Fruit fly (Drosophila melanogaster) whole organism, embryonic: Measurements from ENCODE around the gene Src64B.
A peak's percentile ranks its signal among the peaks of the same experiment; 100 is the strongest.

Source experiments
- ATbp ChIP-seq: fragments of 200-800 bp; sonication (Bioruptor generic); optimal IDR thresholded peaks from 2 replicates; lab custom pipeline; 2017; ENCODE audit warnings: missing biosample characterization, mild to moderate bottlenecking, missing genetic modification characterization, missing genetic modification reagents
- Adf1 ChIP-seq: fragments of 200-800 bp; sonication (Bioruptor generic); IDR thresholded peaks from 2 replicates; pipeline ENCODE4 v1.3.6; 2022; ENCODE audit warnings: missing biosample characterization, missing genetic modification characterization
- C15 ChIP-seq: fragments of 200-800 bp; sonication (Bioruptor generic); IDR thresholded peaks from 3 replicates; pipeline ENCODE4 v1.3.6; 2022; ENCODE audit warnings: missing biosample characterization, missing genetic modification characterization
- CG10543 ChIP-seq: fragments of 200-800 bp; sonication (Bioruptor generic); optimal IDR thresholded peaks from 3 replicates; lab custom pipeline; 2017; ENCODE audit warnings: missing biosample characterization, mild to moderate bottlenecking, missing genetic modification characterization, moderate library complexity
- CG11085 ChIP-seq: fragments of 200-800 bp; sonication (Bioruptor generic); IDR thresholded peaks from 2 replicates; pipeline ENCODE4 v1.3.6; 2022; ENCODE audit warnings: missing biosample characterization, missing genetic modification characterization
- CG11723 ChIP-seq: fragments of 200-800 bp; sonication (Bioruptor generic); optimal IDR thresholded peaks from 2 replicates; lab custom pipeline; 2017; ENCODE audit warnings: missing biosample characterization, mild to moderate bottlenecking, missing genetic modification characterization
- CG12071 ChIP-seq: fragments of 200-800 bp; sonication (Bioruptor generic); optimal IDR thresholded peaks from 3 replicates; lab custom pipeline; 2018; ENCODE audit warnings: missing biosample characterization, mild to moderate bottlenecking, missing genetic modification characterization
- CG12155 ChIP-seq: fragments of 200-800 bp; sonication (Bioruptor generic); optimal IDR thresholded peaks from 3 replicates; lab custom pipeline; 2016; ENCODE audit warnings: missing biosample characterization, missing genetic modification characterization
- CG14710 ChIP-seq: fragments of 200-800 bp; sonication (Bioruptor generic); optimal IDR thresholded peaks from 3 replicates; lab custom pipeline; 2019; ENCODE audit warnings: missing biosample characterization, mild to moderate bottlenecking, missing genetic modification characterization, moderate library complexity
- CG14965 ChIP-seq: fragments of 200-800 bp; sonication (Bioruptor generic); optimal IDR thresholded peaks from 2 replicates; lab custom pipeline; 2016; ENCODE audit warnings: missing biosample characterization, missing genetic modification characterization, borderline replicate concordance
- CG17186 ChIP-seq: fragments of 200-800 bp; sonication (Bioruptor generic); optimal IDR thresholded peaks from 3 replicates; lab custom pipeline; 2017; ENCODE audit warnings: missing biosample characterization, missing genetic modification reagents, missing genetic modification characterization
- CG18011 ChIP-seq: fragments of 200-800 bp; sonication (Bioruptor generic); optimal IDR thresholded peaks from 2 replicates; lab custom pipeline; 2017; ENCODE audit warnings: missing biosample characterization, missing genetic modification characterization, mild to moderate bottlenecking, moderate library complexity, missing genotype
- CG18599 ChIP-seq: fragments of 200-800 bp; sonication (Bioruptor generic); optimal IDR thresholded peaks from 3 replicates; lab custom pipeline; 2017; ENCODE audit warnings: missing biosample characterization, missing genetic modification characterization, mild to moderate bottlenecking, moderate library complexity, missing genetic modification reagents
- CG32767 ChIP-seq: fragments of 200-800 bp; sonication (Bioruptor generic); IDR thresholded peaks from 2 replicates; pipeline ENCODE4 v1.3.6; 2022; ENCODE audit warnings: missing biosample characterization, missing genetic modification characterization
- CG32772 ChIP-seq: fragments of 200-800 bp; sonication (Bioruptor generic); IDR thresholded peaks from 2 replicates; pipeline ENCODE4 v1.3.6; 2022; ENCODE audit warnings: missing biosample characterization, missing genetic modification characterization
- CG34376 ChIP-seq: fragments of 200-800 bp; sonication (Bioruptor generic); optimal IDR thresholded peaks from 2 replicates; lab custom pipeline; 2018; ENCODE audit warnings: missing biosample characterization, mild to moderate bottlenecking, missing genetic modification characterization
- CG3726 ChIP-seq: fragments of 200-800 bp; sonication (Bioruptor generic); IDR thresholded peaks from 3 replicates; pipeline ENCODE4, ENCODE4 v1.3.6; 2022; ENCODE audit warnings: missing biosample characterization, missing genetic modification characterization
- CG4328 ChIP-seq: fragments of 200-800 bp; sonication (Bioruptor generic); optimal IDR thresholded peaks from 3 replicates; lab custom pipeline; 2017; ENCODE audit warnings: missing biosample characterization, missing genetic modification reagents, missing genetic modification characterization
- CG5953 ChIP-seq: fragments of 200-800 bp; sonication (Bioruptor generic); IDR thresholded peaks from 2 replicates; pipeline ENCODE4 v1.3.6; 2022; ENCODE audit warnings: missing biosample characterization, missing genetic modification characterization
- CG7271 ChIP-seq: fragments of 200-800 bp; sonication (Bioruptor generic); optimal IDR thresholded peaks from 2 replicates; lab custom pipeline; 2018; ENCODE audit warnings: missing biosample characterization, mild to moderate bottlenecking, missing genetic modification characterization, moderate library complexity
- CG7372 ChIP-seq: fragments of 200-800 bp; sonication (Bioruptor generic); IDR thresholded peaks from 2 replicates; pipeline ENCODE4 v1.3.6; 2022; ENCODE audit warnings: missing biosample characterization, missing genetic modification characterization
- CG7556 ChIP-seq: fragments of 200-800 bp; sonication (Bioruptor generic); optimal IDR thresholded peaks from 2 replicates; lab custom pipeline; 2017; ENCODE audit warnings: missing biosample characterization, mild to moderate bottlenecking, missing genetic modification characterization
- CG7928 ChIP-seq: fragments of 200-800 bp; sonication (Bioruptor generic); optimal IDR thresholded peaks from 2 replicates; lab custom pipeline; 2017; ENCODE audit warnings: missing biosample characterization, mild to moderate bottlenecking, missing genetic modification characterization
- CrebB ChIP-seq: fragments of 200-800 bp; sonication (Bioruptor generic); optimal IDR thresholded peaks from 3 replicates; lab custom pipeline; 2018; ENCODE audit warnings: missing biosample characterization, mild to moderate bottlenecking, missing genetic modification characterization
- D ChIP-seq, 2 experiments: fragments of 200-800 bp in 1 of 2; fragments of >200 bp in 1 of 2; sonication (Bioruptor generic) in 1 of 2; optimal IDR thresholded peaks; 2 replicates in 1 of 2; 3 replicates in 1 of 2; lab custom pipeline; 2017; ENCODE audit warnings: mild to moderate bottlenecking in 1 of 2, missing biosample characterization in 1 of 2, missing genetic modification characterization in 1 of 2, missing genetic modification reagents in 1 of 2
- Doc3 ChIP-seq: fragments of 200-800 bp; sonication (Bioruptor generic); IDR thresholded peaks from 3 replicates; pipeline ENCODE4 v1.3.6; 2022; ENCODE audit warnings: missing biosample characterization, missing genetic modification characterization; ENCODE audit not compliant: partially characterized antibody
- Eip74EF ChIP-seq, 2 experiments: fragments of 200-800 bp in 1 of 2; fragments of >200 bp in 1 of 2; sonication (Bioruptor generic) in 1 of 2; optimal IDR thresholded peaks; 2 replicates each; lab custom pipeline; 2017 to 2019; ENCODE audit warnings: missing biosample characterization in 2 of 2, missing genetic modification characterization in 2 of 2, mild to moderate bottlenecking in 1 of 2, moderate library complexity in 1 of 2
- Fer1 ChIP-seq: fragments of 200-800 bp; sonication (Bioruptor generic); optimal IDR thresholded peaks from 2 replicates; lab custom pipeline; 2017; ENCODE audit warnings: missing biosample characterization, mild to moderate bottlenecking, missing genetic modification characterization
- HLH4C ChIP-seq: fragments of 200-800 bp; sonication (Bioruptor generic); IDR thresholded peaks from 3 replicates; pipeline ENCODE4 v1.3.6; 2022; ENCODE audit warnings: missing biosample characterization, missing genetic modification characterization; ENCODE audit not compliant: partially characterized antibody
- Lim3 ChIP-seq: fragments of 200-800 bp; sonication (Bioruptor generic); IDR thresholded peaks from 2 replicates; pipeline ENCODE4 v1.3.6; 2022; ENCODE audit warnings: missing biosample characterization, missing genetic modification characterization
- Myb ChIP-seq: fragments of 200-800 bp; sonication (Bioruptor generic); optimal IDR thresholded peaks from 2 replicates; lab custom pipeline; 2016; ENCODE audit warnings: missing biosample characterization, missing genetic modification characterization
- Opbp ChIP-seq: fragments of 200-800 bp; sonication (Bioruptor generic); IDR thresholded peaks from 3 replicates; pipeline ENCODE4 v1.3.6; 2022; ENCODE audit warnings: missing biosample characterization, missing genetic modification characterization; ENCODE audit not compliant: partially characterized antibody
- Ssrp ChIP-seq: fragments of 200-800 bp; sonication (Bioruptor generic); optimal IDR thresholded peaks from 2 replicates; lab custom pipeline; 2018; ENCODE audit warnings: missing biosample characterization, mild to moderate bottlenecking, missing genetic modification characterization, moderate library complexity
- Xrp1 ChIP-seq: fragments of 200-800 bp; sonication (Bioruptor generic); IDR thresholded peaks from 2 replicates; pipeline ENCODE4 v1.3.6; 2022; ENCODE audit warnings: missing biosample characterization, missing genetic modification characterization
- YL-1 ChIP-seq: fragments of 200-800 bp; sonication (Bioruptor generic); optimal IDR thresholded peaks from 3 replicates; lab custom pipeline; 2017; ENCODE audit warnings: missing biosample characterization, mild to moderate bottlenecking, missing genetic modification characterization
- ash1 ChIP-seq: fragments of 200-800 bp; sonication (Bioruptor generic); optimal IDR thresholded peaks from 2 replicates; lab custom pipeline; 2018; ENCODE audit warnings: missing biosample characterization, mild to moderate bottlenecking, missing genetic modification characterization
- cas ChIP-seq: fragments of 200-800 bp; sonication (Bioruptor generic); IDR thresholded peaks from 2 replicates; pipeline ENCODE4 v1.3.6; 2022; ENCODE audit warnings: missing biosample characterization, missing genetic modification characterization
- ems ChIP-seq: fragments of 200-800 bp; sonication (Bioruptor generic); optimal IDR thresholded peaks from 3 replicates; lab custom pipeline; 2016; ENCODE audit warnings: missing biosample characterization, missing genetic modification characterization
- eyg ChIP-seq: fragments of 200-800 bp; sonication (Bioruptor generic); optimal IDR thresholded peaks from 3 replicates; lab custom pipeline; 2016; ENCODE audit warnings: missing biosample characterization, missing genetic modification characterization
- gce ChIP-seq: fragments of 200-800 bp; sonication (Bioruptor generic); IDR thresholded peaks from 3 replicates; pipeline ENCODE4 v1.3.6; 2022; ENCODE audit warnings: missing biosample characterization, missing genetic modification characterization
- gcm ChIP-seq: fragments of 200-800 bp; sonication (Bioruptor generic); optimal IDR thresholded peaks from 2 replicates; lab custom pipeline; 2019; ENCODE audit warnings: missing biosample characterization, mild to moderate bottlenecking, missing genetic modification characterization, moderate library complexity
- grn ChIP-seq: fragments of 200-800 bp; sonication (Bioruptor generic); optimal IDR thresholded peaks from 3 replicates; lab custom pipeline; 2017; ENCODE audit warnings: missing biosample characterization, missing genetic modification characterization
- inv ChIP-seq: fragments of 200-800 bp; sonication (Bioruptor generic); IDR thresholded peaks from 2 replicates; pipeline ENCODE4 v1.3.6; 2022; ENCODE audit warnings: missing biosample characterization, missing genetic modification characterization; ENCODE audit not compliant: partially characterized antibody
- schlank ChIP-seq: fragments of 200-800 bp; sonication (Bioruptor generic); optimal IDR thresholded peaks from 2 replicates; lab custom pipeline; 2018; ENCODE audit warnings: missing biosample characterization, mild to moderate bottlenecking, missing genetic modification characterization
- shn ChIP-seq: fragments of 200-800 bp; sonication (Bioruptor generic); optimal IDR thresholded peaks from 3 replicates; lab custom pipeline; 2016; ENCODE audit warnings: missing biosample characterization, missing genetic modification characterization
- slou ChIP-seq: fragments of 200-800 bp; sonication (Bioruptor generic); optimal IDR thresholded peaks from 3 replicates; lab custom pipeline; 2016; ENCODE audit warnings: missing biosample characterization, missing genetic modification characterization
- tin ChIP-seq: fragments of 200-800 bp; sonication (Bioruptor generic); optimal IDR thresholded peaks from 3 replicates; lab custom pipeline; 2016; ENCODE audit warnings: missing biosample characterization, missing genetic modification characterization
- tna ChIP-seq: fragments of 200-800 bp; sonication (Bioruptor generic); IDR thresholded peaks from 2 replicates; pipeline ENCODE4 v1.3.6; 2022; ENCODE audit warnings: missing biosample characterization, missing genetic modification characterization; ENCODE audit not compliant: partially characterized antibody
- trem ChIP-seq: fragments of 200-800 bp; optimal IDR thresholded peaks from 3 replicates; lab custom pipeline; 2019; ENCODE audit warnings: missing biosample characterization, mild to moderate bottlenecking, missing genetic modification characterization, moderate library complexity
- zfh2 ChIP-seq: fragments of 200-800 bp; sonication (Bioruptor generic); optimal IDR thresholded peaks from 2 replicates; lab custom pipeline; 2016; ENCODE audit warnings: missing biosample characterization, missing genetic modification characterization

Src64B gene

dm6 chr3L:4627012-4627411 is 1.0 kb upstream of the Src64B start (continued):
- no peak for TF ChIP-seq CG7271
- TF ChIP-seq slou (GFP tag; lab: Kevin White, UChicago) = no peak
- TF ChIP-seq inv = peak; percentile 21; the same call in 1 of the 2 replicates
- no peak for TF ChIP-seq CG12071
- TF ChIP-seq CG11723 = no peak
- no peak for TF ChIP-seq Lim3 (GFP tag; lab: Robert Waterston, UW)
- TF ChIP-seq gce = no peak
- peak; percentile 32; the same call in 1 of the 2 replicates for TF ChIP-seq Adf1 (GFP tag; lab: Robert Waterston, UW)
- TF ChIP-seq C15 (GFP tag; lab: Robert Waterston, UW) = no peak
- no peak for TF ChIP-seq Xrp1
- no peak for TF ChIP-seq Doc3 (GFP tag; lab: Robert Waterston, UW)
- no peak for TF ChIP-seq zfh2 (GFP tag; lab: Kevin White, UChicago)
- TF ChIP-seq Eip74EF (GFP tag; optimal IDR thresholded peaks at IDR 0.05; lab: Kevin White, UChicago) = no peak
- no peak for TF ChIP-seq gcm (GFP tag; lab: Kevin White, UChicago)
- peak; percentile 96 for TF ChIP-seq CG32767
- peak; percentile 96 for TF ChIP-seq grn (GFP tag; lab: Kevin White, UChicago)
- no peak for TF ChIP-seq CG17186 (GFP tag; lab: Kevin White, UChicago)
- TF ChIP-seq CG7928 (GFP tag; lab: Kevin White, UChicago) = no peak
- TF ChIP-seq Fer1 (GFP tag; lab: Kevin White, UChicago) = no peak
- TF ChIP-seq CG34376 (GFP tag; lab: Kevin White, UChicago) = peak; percentile 29
- no peak for TF ChIP-seq ems (GFP tag; lab: Kevin White, UChicago)
- no peak for TF ChIP-seq HLH4C (GFP tag; lab: Robert Waterston, UW)
- peak; percentile 36 for TF ChIP-seq D (optimal IDR thresholded peaks at IDR 0.05; lab: Kevin White, UChicago)
- TF ChIP-seq D (GFP tag; optimal IDR thresholded peaks at IDR 0.05; lab: Kevin White, UChicago) = no peak
- no peak for TF ChIP-seq cas (GFP tag; lab: Robert Waterston, UW)
- no peak for TF ChIP-seq CG11085
- no peak for TF ChIP-seq schlank (tag; lab: Kevin White, UChicago)
- TF ChIP-seq CG3726 (GFP tag; lab: Robert Waterston, UW) = no peak
- no peak for TF ChIP-seq CG12155 (GFP tag; lab: Kevin White, UChicago)
- TF ChIP-seq CrebB (tag; lab: Kevin White, UChicago) = no peak
- no peak for TF ChIP-seq CG5953 (GFP tag; lab: Robert Waterston, UW)
- no peak for TF ChIP-seq CG14965 (GFP tag; lab: Kevin White, UChicago)
- TF ChIP-seq ATbp (GFP tag; lab: Kevin White, UChicago) = no peak
- peak; percentile 97 for TF ChIP-seq YL-1 (GFP tag; lab: Kevin White, UChicago)
- TF ChIP-seq CG14710 (tag; lab: Kevin White, UChicago) = no peak
- no peak for TF ChIP-seq Myb
- TF ChIP-seq tna (GFP tag; lab: Robert Waterston, UW) = 0 out of 2 replicates have a peak, but pooled peaks have one; percentile 14
- TF ChIP-seq Ssrp (tag; lab: Kevin White, UChicago) = no peak
- TF ChIP-seq eyg (GFP tag; lab: Kevin White, UChicago) = no peak
- no peak for TF ChIP-seq shn (GFP tag; lab: Kevin White, UChicago)
- no peak for TF ChIP-seq trem
- no peak for TF ChIP-seq CG7372 (GFP tag; lab: Robert Waterston, UW)
- no peak for TF ChIP-seq CG18011 (GFP tag; lab: Kevin White, UChicago)
- no peak for TF ChIP-seq CG18599 (GFP tag; lab: Kevin White, UChicago)
- peak; percentile 22 for TF ChIP-seq CG10543 (GFP tag; lab: Kevin White, UChicago)
- no peak for TF ChIP-seq CG32772 (GFP tag; lab: Robert Waterston, UW)
- TF ChIP-seq CG7556 (GFP tag; lab: Kevin White, UChicago) = no peak
- TF ChIP-seq ash1 (GFP tag; lab: Kevin White, UChicago) = no peak
- TF ChIP-seq CG4328 (GFP tag; lab: Kevin White, UChicago) = no peak
- no peak for TF ChIP-seq tin (GFP tag; lab: Kevin White, UChicago)
- 0 out of 3 replicates have a peak, but pooled peaks have one; percentile 7 for TF ChIP-seq Opbp (GFP tag; lab: Robert Waterston, UW)
